Worm (Caenorhabditis elegans): ENCODE results near the gene srv-8.
A peak's percentile ranks its signal among the peaks of the same experiment; 100 is the strongest.

The srv-8 gene

DNA sequence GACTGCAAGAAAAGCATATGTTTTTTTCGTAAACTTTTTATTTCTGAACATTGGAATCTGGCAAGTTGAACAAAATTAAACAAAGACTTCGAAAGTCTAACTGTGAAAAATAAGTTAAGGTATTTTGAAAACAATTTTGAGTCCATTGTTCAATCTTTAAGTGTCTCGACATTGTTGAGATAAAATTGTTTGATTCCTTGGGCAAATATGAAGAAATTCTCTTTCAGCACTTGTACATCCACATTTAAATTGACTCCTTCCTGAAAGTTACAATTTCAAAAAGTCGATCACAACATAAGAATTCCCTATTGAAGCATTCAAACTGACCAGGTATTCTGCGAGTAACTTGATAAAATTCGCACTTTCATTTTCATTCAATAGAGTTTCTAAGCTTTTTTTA, 4.5 kb downstream of the srv-8 start:
- TF ChIP-seq sma-3 (GFP tag; optimal IDR thresholded peaks at IDR 0.05) (no peak), nhr-12 (tag; optimal IDR thresholded peaks at IDR 0.05) (no peak), skn-1 (tag; optimal IDR thresholded peaks at IDR 0.05) (no peak), nhr-25 (tag; optimal IDR thresholded peaks at IDR 0.05) (peak; percentile 9), nhr-11 (tag; optimal IDR thresholded peaks at IDR 0.05) (no peak)

DNA sequence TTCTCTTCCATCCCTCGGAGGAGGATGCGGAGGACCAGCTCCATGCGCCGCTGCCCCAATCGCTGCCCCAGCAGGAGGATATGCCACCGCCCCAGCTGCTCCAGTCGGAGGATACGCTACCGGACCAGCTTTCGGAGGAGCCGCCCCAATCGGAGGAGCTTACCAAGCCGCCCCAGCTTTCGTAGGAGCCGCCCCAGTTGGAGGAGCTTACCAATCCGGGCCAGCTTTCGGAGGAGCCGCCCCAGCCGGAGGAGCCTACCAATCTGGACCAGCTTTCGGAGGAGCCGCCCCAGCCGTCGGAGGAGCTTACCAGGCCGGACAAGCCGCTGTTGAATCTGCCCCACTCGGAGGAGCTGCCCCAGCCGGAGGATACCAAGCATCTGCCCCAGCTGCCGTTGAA, 5.1 kb downstream of the srv-8 start:
- no peak for TF ChIP-seq nhr-23 (tag; optimal IDR thresholded peaks at IDR 0.05)
- TF ChIP-seq Y55F3AM.14 (GFP tag; optimal IDR thresholded peaks at IDR 0.05) = no peak
- TF ChIP-seq snpc-4 (tag; optimal IDR thresholded peaks at IDR 0.05) = no peak
- no peak for TF ChIP-seq R02D3.7 (tag; optimal IDR thresholded peaks at IDR 0.05)
- no peak for TF ChIP-seq ztf-11 (tag; optimal IDR thresholded peaks at IDR 0.05)
- no peak for TF ChIP-seq sma-9 (GFP tag; optimal IDR thresholded peaks at IDR 0.05)
- TF ChIP-seq sma-9 (tag; optimal IDR thresholded peaks at IDR 0.05) = no peak
- no peak for TF ChIP-seq ama-1 (optimal IDR thresholded peaks at IDR 0.05)
- TF ChIP-seq nhr-25 (tag; optimal IDR thresholded peaks at IDR 0.05) = no peak
- TF ChIP-seq fos-1 (tag; optimal IDR thresholded peaks at IDR 0.05) = no peak
- TF ChIP-seq C34F6.9 (tag; optimal IDR thresholded peaks at IDR 0.05) = no peak
- no peak for TF ChIP-seq unc-39 (tag; optimal IDR thresholded peaks at IDR 0.05)

ce11 chrV:13414585-13414984, 6.0 kb downstream of the srv-8 start, which contains the start of gene cut-2:
Gene cut-2 (plus strand): TSS chrV:13414949.
- TF ChIP-seq crh-2 (tag; optimal IDR thresholded peaks at IDR 0.05) = no peak
- peak; percentile 24 for TF ChIP-seq peb-1 (tag; optimal IDR thresholded peaks at IDR 0.05)
- TF ChIP-seq lin-39 (tag; optimal IDR thresholded peaks at IDR 0.05) = no peak
- TF ChIP-seq ztf-4 (tag; optimal IDR thresholded peaks at IDR 0.05) = no peak

- TF ChIP-seq ceh-16 (tag; optimal IDR thresholded peaks at IDR 0.05) (no peak), lin-11 (tag; optimal IDR thresholded peaks at IDR 0.05) (no peak), unc-62 (GFP tag; optimal IDR thresholded peaks at IDR 0.05) (no peak), blmp-1 (tag; optimal IDR thresholded peaks at IDR 0.05; ENCODE audit: insufficient read depth) (peak; percentile 3), mdl-1 (tag; optimal IDR thresholded peaks at IDR 0.05) (no peak), nhr-237 (tag; optimal IDR thresholded peaks at IDR 0.05) (no peak), nhr-21 (tag; optimal IDR thresholded peaks at IDR 0.05) (peak; percentile 47), dmd-4 (tag; optimal IDR thresholded peaks at IDR 0.05) (no peak), peb-1 (tag; optimal IDR thresholded peaks at IDR 0.05) (peak; percentile 38), nhr-77 (tag; optimal IDR thresholded peaks at IDR 0.05) (no peak), Y55F3AM.14 (GFP tag; optimal IDR thresholded peaks at IDR 0.05) (no peak), elt-1 (tag; optimal IDR thresholded peaks at IDR 0.05) (no peak), ztf-1 (GFP tag; conservative IDR thresholded peaks at IDR 0.05) (no peak), lin-39 (tag; optimal IDR thresholded peaks at IDR 0.05) (no peak), nhr-25 (tag; optimal IDR thresholded peaks at IDR 0.05) (no peak), gmeb-1 (tag; optimal IDR thresholded peaks at IDR 0.05) (no peak), skn-1 (tag; optimal IDR thresholded peaks at IDR 0.05) (no peak), C34F6.9 (tag; optimal IDR thresholded peaks at IDR 0.05) (no peak), nhr-129 (tag; optimal IDR thresholded peaks at IDR 0.05) (no peak), nhr-6 (tag; optimal IDR thresholded peaks at IDR 0.05) (no peak), fos-1 (tag; optimal IDR thresholded peaks at IDR 0.05) (no peak), crh-2 (tag; optimal IDR thresholded peaks at IDR 0.05) (no peak), mab-5 (tag; optimal IDR thresholded peaks at IDR 0.05) (no peak), mbf-1 (tag; optimal IDR thresholded peaks at IDR 0.05) (no peak), nhr-12 (tag; optimal IDR thresholded peaks at IDR 0.05) (no peak)
Measured at ce11 chrV:13413301-13413700, 7.2 kb downstream of the srv-8 start.

DNA sequence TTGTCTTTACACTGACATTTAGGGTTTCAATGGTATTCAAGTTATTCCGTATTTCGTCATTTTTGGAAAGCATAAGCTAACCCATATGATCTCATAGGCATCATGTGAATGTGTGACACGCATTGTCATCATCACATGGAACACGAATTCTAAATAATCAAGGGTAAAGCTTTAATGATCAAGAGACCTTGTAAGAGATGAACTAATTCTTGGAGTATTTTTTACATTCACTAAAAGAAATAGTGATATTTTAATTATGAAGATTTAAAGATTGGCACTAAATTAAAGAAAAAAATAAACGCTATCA, 8.6 kb downstream of the srv-8 start:
- TF ChIP-seq nhr-10 (tag; optimal IDR thresholded peaks at IDR 0.05) = no peak
- no peak for TF ChIP-seq mdl-1 (tag; optimal IDR thresholded peaks at IDR 0.05)
- no peak for TF ChIP-seq sem-4 (tag; optimal IDR thresholded peaks at IDR 0.05)
- TF ChIP-seq nhr-21 (tag; optimal IDR thresholded peaks at IDR 0.05) = peak; percentile 1
- TF ChIP-seq nhr-25 (tag; optimal IDR thresholded peaks at IDR 0.05) = peak; percentile 78
- no peak for TF ChIP-seq sma-3 (GFP tag; optimal IDR thresholded peaks at IDR 0.05)
- no peak for TF ChIP-seq nhr-23 (tag; optimal IDR thresholded peaks at IDR 0.05)
- no peak for TF ChIP-seq elt-1 (tag; optimal IDR thresholded peaks at IDR 0.05)
- no peak for TF ChIP-seq blmp-1 (tag; optimal IDR thresholded peaks at IDR 0.05; ENCODE audit: insufficient read depth)
- no peak for TF ChIP-seq unc-39 (tag; optimal IDR thresholded peaks at IDR 0.05)
